Fruit fly (Drosophila melanogaster) whole organism, embryonic: Measurements from ENCODE around the gene Mrtf.

Experiments
- Asciz ChIP-seq: fragments of 200-800 bp; sonication (Bioruptor generic); optimal IDR thresholded peaks from 2 replicates; lab custom pipeline; 2017; ENCODE audit warnings: missing biosample characterization, mild to moderate bottlenecking, missing genetic modification characterization, missing genetic modification reagents
- CG1024 ChIP-seq: fragments of 200-800 bp; sonication (Bioruptor generic); IDR thresholded peaks from 2 replicates; pipeline ENCODE4 v1.3.6; 2022; ENCODE audit warnings: missing biosample characterization, missing genetic modification characterization
- CG11247 ChIP-seq: fragments of 200-800 bp; sonication (Bioruptor generic); IDR thresholded peaks from 2 replicates; pipeline ENCODE4 v1.3.6; 2022; ENCODE audit warnings: missing biosample characterization, missing genetic modification characterization
- CG11398 ChIP-seq: fragments of 200-800 bp; sonication (Bioruptor generic); optimal IDR thresholded peaks from 2 replicates; lab custom pipeline; 2016; ENCODE audit warnings: missing biosample characterization, missing genetic modification characterization
- CG11723 ChIP-seq: fragments of 200-800 bp; sonication (Bioruptor generic); optimal IDR thresholded peaks from 2 replicates; lab custom pipeline; 2017; ENCODE audit warnings: missing biosample characterization, mild to moderate bottlenecking, missing genetic modification characterization
- CG12769 ChIP-seq: fragments of 200-800 bp; sonication (Bioruptor generic); optimal IDR thresholded peaks from 2 replicates; lab custom pipeline; 2019; ENCODE audit warnings: missing biosample characterization, mild to moderate bottlenecking, missing genetic modification characterization, moderate library complexity
- CG14965 ChIP-seq: fragments of 200-800 bp; sonication (Bioruptor generic); optimal IDR thresholded peaks from 2 replicates; lab custom pipeline; 2016; ENCODE audit warnings: missing biosample characterization, missing genetic modification characterization, borderline replicate concordance
- CG15696 ChIP-seq: fragments of 200-800 bp; sonication (Bioruptor generic); optimal IDR thresholded peaks from 2 replicates; lab custom pipeline; 2019; ENCODE audit warnings: missing biosample characterization, mild to moderate bottlenecking, missing genetic modification characterization, moderate library complexity
- CG1603 ChIP-seq: fragments of 200-800 bp; sonication (Bioruptor generic); optimal IDR thresholded peaks from 2 replicates; lab custom pipeline; 2019; ENCODE audit warnings: missing biosample characterization, mild to moderate bottlenecking, missing genetic modification characterization, moderate library complexity
- CG16863 ChIP-seq: fragments of 200-800 bp; sonication (Bioruptor generic); optimal IDR thresholded peaks from 3 replicates; lab custom pipeline; 2016; ENCODE audit warnings: missing biosample characterization, missing genetic modification characterization
- CG17385 ChIP-seq: fragments of 200-800 bp; sonication (Bioruptor generic); optimal IDR thresholded peaks from 3 replicates; lab custom pipeline; 2018; ENCODE audit warnings: missing biosample characterization, mild to moderate bottlenecking, missing genetic modification characterization
- CG18011 ChIP-seq: fragments of 200-800 bp; sonication (Bioruptor generic); optimal IDR thresholded peaks from 2 replicates; lab custom pipeline; 2017; ENCODE audit warnings: missing biosample characterization, missing genetic modification characterization, mild to moderate bottlenecking, moderate library complexity, missing genotype
- CG32772 ChIP-seq: fragments of 200-800 bp; sonication (Bioruptor generic); IDR thresholded peaks from 2 replicates; pipeline ENCODE4 v1.3.6; 2022; ENCODE audit warnings: missing biosample characterization, missing genetic modification characterization
- CG34224 ChIP-seq: fragments of 200-800 bp; sonication (Bioruptor generic); IDR thresholded peaks from 3 replicates; pipeline ENCODE4 v1.3.6; 2022; ENCODE audit warnings: missing biosample characterization, missing genetic modification characterization; ENCODE audit not compliant: partially characterized antibody
- CG6254 ChIP-seq: fragments of 200-800 bp; sonication (Bioruptor generic); optimal IDR thresholded peaks from 3 replicates; lab custom pipeline; 2017; ENCODE audit warnings: mild to moderate bottlenecking, missing biosample characterization, missing genetic modification reagents, missing genetic modification characterization
- CG8281 ChIP-seq: fragments of 200-800 bp; sonication (Bioruptor generic); optimal IDR thresholded peaks from 2 replicates; lab custom pipeline; 2018; ENCODE audit warnings: missing biosample characterization, mild to moderate bottlenecking, missing genetic modification characterization, moderate library complexity
- D ChIP-seq, 2 experiments: fragments of 200-800 bp in 1 of 2; fragments of >200 bp in 1 of 2; sonication (Bioruptor generic) in 1 of 2; optimal IDR thresholded peaks; 2 replicates in 1 of 2; 3 replicates in 1 of 2; lab custom pipeline; 2017; ENCODE audit warnings: mild to moderate bottlenecking in 1 of 2, missing biosample characterization in 1 of 2, missing genetic modification characterization in 1 of 2, missing genetic modification reagents in 1 of 2
- D19A ChIP-seq: fragments of 200-800 bp; optimal IDR thresholded peaks from 3 replicates; lab custom pipeline; 2019; ENCODE audit warnings: missing biosample characterization, mild to moderate bottlenecking, missing genetic modification characterization, moderate library complexity
- Dip3 ChIP-seq: fragments of 200-800 bp; sonication (Bioruptor generic); optimal IDR thresholded peaks from 3 replicates; lab custom pipeline; 2016; ENCODE audit warnings: missing biosample characterization, missing genetic modification characterization
- Ets65A ChIP-seq: fragments of 200-800 bp; sonication (Bioruptor generic); peaks from one replicate; lab custom pipeline; 2016; ENCODE audit warnings: missing biosample characterization, missing genetic modification characterization
- H2.0 ChIP-seq: fragments of 200-800 bp; sonication (Bioruptor generic); IDR thresholded peaks from 2 replicates; pipeline ENCODE4 v1.3.6; 2022; ENCODE audit warnings: missing biosample characterization, missing genetic modification characterization
- Hr51 ChIP-seq, 2 experiments: fragments of 200-800 bp; sonication (Bioruptor generic); optimal IDR thresholded peaks; 2 replicates in 1 of 2; 3 replicates in 1 of 2; lab custom pipeline; 2016 to 2018; ENCODE audit warnings: missing biosample characterization in 2 of 2, missing genetic modification characterization in 2 of 2, mild to moderate bottlenecking in 1 of 2, moderate library complexity in 1 of 2
- Med ChIP-seq: fragments of 200-800 bp; sonication (Bioruptor generic); peaks from one replicate; lab custom pipeline; 2016; ENCODE audit warnings: missing biosample characterization, missing genetic modification characterization, mild to moderate bottlenecking, inconsistent platforms, moderate library complexity
- Mes4 ChIP-seq: fragments of 200-800 bp; sonication (Bioruptor generic); optimal IDR thresholded peaks from 2 replicates; lab custom pipeline; 2016; ENCODE audit warnings: missing biosample characterization, missing genetic modification characterization
- Pdp1 ChIP-seq, 2 experiments: fragments of 200-800 bp; sonication (Bioruptor generic); optimal IDR thresholded peaks; 3 replicates each; lab custom pipeline; 2016; ENCODE audit warnings: missing biosample characterization in 2 of 2, missing genetic modification characterization in 2 of 2, mild to moderate bottlenecking in 1 of 2, moderate library complexity in 1 of 2
- Side ChIP-seq: fragments of 200-800 bp; sonication (Bioruptor generic); optimal IDR thresholded peaks from 2 replicates; lab custom pipeline; 2016; ENCODE audit warnings: missing biosample characterization, missing genetic modification characterization
- Six4 ChIP-seq: fragments of 200-800 bp; sonication (Bioruptor generic); optimal IDR thresholded peaks from 2 replicates; lab custom pipeline; 2016; ENCODE audit warnings: missing biosample characterization, missing genetic modification characterization
- Ssrp ChIP-seq: fragments of 200-800 bp; sonication (Bioruptor generic); optimal IDR thresholded peaks from 2 replicates; lab custom pipeline; 2018; ENCODE audit warnings: missing biosample characterization, mild to moderate bottlenecking, missing genetic modification characterization, moderate library complexity
- Xbp1 ChIP-seq: fragments of 200-800 bp; sonication (Bioruptor generic); optimal IDR thresholded peaks from 3 replicates; lab custom pipeline; 2016; ENCODE audit warnings: missing biosample characterization, mild to moderate bottlenecking, missing genetic modification characterization
- bigmax ChIP-seq: fragments of 200-800 bp; sonication (Bioruptor generic); optimal IDR thresholded peaks from 2 replicates; lab custom pipeline; 2018; ENCODE audit warnings: missing biosample characterization, mild to moderate bottlenecking, missing genetic modification characterization
- bowl ChIP-seq: fragments of 200-800 bp; sonication (Bioruptor generic); IDR thresholded peaks from 2 replicates; pipeline ENCODE4 v1.3.6; 2022; ENCODE audit warnings: missing biosample characterization, missing genetic modification characterization
- btn ChIP-seq: fragments of 200-800 bp; sonication (Bioruptor generic); optimal IDR thresholded peaks from 2 replicates; lab custom pipeline; 2016; ENCODE audit warnings: missing biosample characterization, missing genetic modification characterization
- chif ChIP-seq, 2 experiments: fragments of 200-800 bp; sonication (Bioruptor generic); optimal IDR thresholded peaks; 3 replicates each; lab custom pipeline; 2016; ENCODE audit warnings: missing biosample characterization in 2 of 2, missing genetic modification characterization in 2 of 2
- ci ChIP-seq: fragments of 200-800 bp; sonication (Bioruptor generic); IDR thresholded peaks from 3 replicates; pipeline ENCODE4 v1.3.6; 2022; ENCODE audit warnings: missing biosample characterization, missing genetic modification characterization
- dmrt11E ChIP-seq: fragments of 200-800 bp; sonication (Bioruptor generic); optimal IDR thresholded peaks from 3 replicates; lab custom pipeline; 2018; ENCODE audit warnings: missing biosample characterization, mild to moderate bottlenecking, missing genetic modification characterization, moderate library complexity
- ems ChIP-seq: fragments of 200-800 bp; sonication (Bioruptor generic); optimal IDR thresholded peaks from 3 replicates; lab custom pipeline; 2016; ENCODE audit warnings: missing biosample characterization, missing genetic modification characterization
- eve ChIP-seq, 2 experiments: fragments of >200 bp; optimal IDR thresholded peaks; 2 replicates each; lab custom pipeline; 2017; ENCODE audit warnings: missing biosample characterization in 2 of 2, missing genetic modification characterization in 2 of 2
- exex ChIP-seq: fragments of 200-800 bp; sonication (Bioruptor generic); optimal IDR thresholded peaks from 4 replicates; lab custom pipeline; 2018; ENCODE audit warnings: missing biosample characterization, mild to moderate bottlenecking, missing genetic modification characterization, moderate library complexity
- grau ChIP-seq: fragments of 200-800 bp; optimal IDR thresholded peaks from 3 replicates; lab custom pipeline; 2019; ENCODE audit warnings: missing biosample characterization, mild to moderate bottlenecking, missing genetic modification characterization, moderate library complexity
- lmd ChIP-seq: fragments of 200-800 bp; sonication (Bioruptor generic); IDR thresholded peaks from 2 replicates; pipeline ENCODE4 v1.3.6; 2022; ENCODE audit warnings: missing biosample characterization, missing genetic modification characterization
- sc ChIP-seq, 3 experiments: fragments of >200 bp in 2 of 3; fragments of 200-800 bp in 1 of 3; sonication (Bioruptor generic) in 1 of 3; optimal IDR thresholded peaks; 2 replicates in 2 of 3; 3 replicates in 1 of 3; lab custom pipeline; 2017; ENCODE audit warnings: mild to moderate bottlenecking in 1 of 3, missing biosample characterization in 1 of 3, missing genetic modification characterization in 1 of 3, missing genetic modification reagents in 1 of 3
- scrt ChIP-seq: fragments of 200-800 bp; sonication (Bioruptor generic); optimal IDR thresholded peaks from 2 replicates; lab custom pipeline; 2018; ENCODE audit warnings: missing biosample characterization, mild to moderate bottlenecking, missing genetic modification characterization, moderate library complexity
- slbo ChIP-seq: fragments of 200-800 bp; sonication (Bioruptor generic); IDR thresholded peaks from 2 replicates; pipeline ENCODE4 v1.3.6; 2022; ENCODE audit warnings: missing biosample characterization, missing genetic modification characterization
- sqz ChIP-seq: fragments of 200-800 bp; sonication (Bioruptor generic); optimal IDR thresholded peaks from 3 replicates; lab custom pipeline; 2018; ENCODE audit warnings: missing biosample characterization, mild to moderate bottlenecking, missing genetic modification characterization
- tgo ChIP-seq: fragments of 200-800 bp; sonication (Bioruptor generic); IDR thresholded peaks from 3 replicates; pipeline ENCODE4 v1.3.6; 2022; ENCODE audit warnings: missing biosample characterization, missing genetic modification characterization
- tna ChIP-seq: fragments of 200-800 bp; sonication (Bioruptor generic); IDR thresholded peaks from 2 replicates; pipeline ENCODE4 v1.3.6; 2022; ENCODE audit warnings: missing biosample characterization, missing genetic modification characterization; ENCODE audit not compliant: partially characterized antibody
- trh ChIP-seq: fragments of 200-800 bp; sonication (Bioruptor generic); optimal IDR thresholded peaks from 2 replicates; lab custom pipeline; 2016; ENCODE audit warnings: missing biosample characterization, missing genetic modification characterization
- tx ChIP-seq: fragments of 200-800 bp; sonication (Bioruptor generic); optimal IDR thresholded peaks from 2 replicates; lab custom pipeline; 2016; ENCODE audit warnings: missing biosample characterization, missing genetic modification characterization
- zfh1 ChIP-seq: fragments of 200-800 bp; sonication (Bioruptor generic); IDR thresholded peaks from 3 replicates; pipeline ENCODE4 v1.3.6; 2022; ENCODE audit warnings: missing biosample characterization, missing genetic modification characterization

Mrtf gene

DNA sequence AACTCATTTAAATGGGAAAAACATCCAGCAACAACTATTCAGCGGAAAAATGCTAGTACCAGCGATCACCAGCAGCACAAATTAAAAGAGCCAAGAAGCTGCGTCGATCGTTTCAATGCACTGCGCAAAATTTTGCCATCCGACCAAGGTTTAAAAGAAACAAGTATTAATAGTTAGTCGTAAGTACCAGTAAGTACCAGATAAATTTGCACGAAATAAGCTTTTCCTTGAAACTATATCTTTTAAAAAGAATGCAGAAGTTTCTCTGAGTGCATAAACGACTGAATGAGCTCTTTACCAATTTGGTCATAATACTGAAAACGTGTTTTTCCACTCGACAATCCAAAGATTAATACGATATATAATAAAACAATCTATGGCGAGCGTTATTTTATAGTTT lies 33.1 kb downstream of the Mrtf start (continued):
- no peak for TF ChIP-seq D19A (tag; lab: Kevin White, UChicago)
- TF ChIP-seq Mes4 (GFP tag; lab: Kevin White, UChicago) = peak; percentile 55
- peak; percentile 55 to 76 for TF ChIP-seq Hr51 (GFP tag; optimal IDR thresholded peaks at IDR 0.05; lab: Kevin White, UChicago)
- TF ChIP-seq sc (optimal IDR thresholded peaks at IDR 0.05; lab: Kevin White, UChicago) = no peak
- TF ChIP-seq sc (GFP tag; optimal IDR thresholded peaks at IDR 0.05; lab: Kevin White, UChicago) = no peak
- TF ChIP-seq eve (GFP tag; optimal IDR thresholded peaks at IDR 0.05; lab: Kevin White, UChicago) = peak in 1 of 2 experiments; percentile 66
- TF ChIP-seq CG14965 (GFP tag; lab: Kevin White, UChicago) = no peak
- TF ChIP-seq CG15696 (tag; lab: Kevin White, UChicago) = no peak
- peak; percentile 46 to 60 for TF ChIP-seq Pdp1 (GFP tag; optimal IDR thresholded peaks at IDR 0.05; lab: Kevin White, UChicago)
- TF ChIP-seq CG1024 (GFP tag; lab: Robert Waterston, UW) = 0 out of 2 replicates have a peak, but pooled peaks have one; percentile 13
- peak; percentile 19 for TF ChIP-seq CG11723 (GFP tag; lab: Kevin White, UChicago)
- TF ChIP-seq sqz (GFP tag; lab: Kevin White, UChicago) = no peak
- TF ChIP-seq trh (GFP tag; lab: Kevin White, UChicago) = no peak
- peak; percentile 67 for TF ChIP-seq ems (GFP tag; lab: Kevin White, UChicago)
- peak; percentile 58 for TF ChIP-seq Ssrp (tag; lab: Kevin White, UChicago)
- TF ChIP-seq scrt (GFP tag; lab: Kevin White, UChicago) = peak; percentile 44
- no peak for TF ChIP-seq tna (GFP tag; lab: Robert Waterston, UW)
- TF ChIP-seq CG11247 = peak; percentile 67
- TF ChIP-seq CG32772 = peak; percentile 58; the same call in 1 of the 2 replicates
- TF ChIP-seq zfh1 (GFP tag; lab: Robert Waterston, UW) = peak; percentile 61; the same call in 2 of the 3 replicates
- peak; percentile 90 for TF ChIP-seq slbo
- peak; percentile 49 for TF ChIP-seq Dip3
- peak; percentile 81 for TF ChIP-seq lmd (GFP tag; lab: Robert Waterston, UW)
- TF ChIP-seq CG34224 = no peak
- TF ChIP-seq bowl (GFP tag; lab: Robert Waterston, UW) = peak; percentile 43; the same call in 1 of the 2 replicates
- peak; percentile 20 for TF ChIP-seq dmrt11E (tag; lab: Kevin White, UChicago)
- TF ChIP-seq Med (GFP tag; lab: Kevin White, UChicago) = peak; percentile 98
- peak; percentile 26 for TF ChIP-seq CG11398
- peak; percentile 43 for TF ChIP-seq Side
- TF ChIP-seq CG8281 (tag; lab: Kevin White, UChicago) = no peak
- peak; percentile 71 for TF ChIP-seq tx (GFP tag; lab: Kevin White, UChicago)
- TF ChIP-seq Asciz = no peak
- TF ChIP-seq CG16863 (GFP tag; lab: Kevin White, UChicago) = peak; percentile 52
- TF ChIP-seq CG18011 (GFP tag; lab: Kevin White, UChicago) = peak; percentile 38
- no peak for TF ChIP-seq CG6254 (GFP tag; lab: Kevin White, UChicago)
- TF ChIP-seq D (optimal IDR thresholded peaks at IDR 0.05; lab: Kevin White, UChicago) = no peak
- no peak for TF ChIP-seq D (GFP tag; optimal IDR thresholded peaks at IDR 0.05; lab: Kevin White, UChicago)
- peak; percentile 70 for TF ChIP-seq CG12769 (tag; lab: Kevin White, UChicago)
- TF ChIP-seq btn = no peak
- peak; percentile 97 for TF ChIP-seq Ets65A
- peak; percentile 76; the same call in 2 of the 3 replicates for TF ChIP-seq ci (GFP tag; lab: Robert Waterston, UW)
- TF ChIP-seq CG1603 (tag; lab: Kevin White, UChicago) = peak; percentile 73
- peak; percentile 63 for TF ChIP-seq CG17385
- no peak for TF ChIP-seq exex (tag; lab: Kevin White, UChicago)
- peak; percentile 74 for TF ChIP-seq grau (tag; lab: Kevin White, UChicago)
- peak; percentile 72 for TF ChIP-seq tgo (GFP tag; lab: Robert Waterston, UW)
- peak; percentile 80 for TF ChIP-seq Xbp1
- peak; percentile 61 to 69 for TF ChIP-seq chif (GFP tag; optimal IDR thresholded peaks at IDR 0.05; lab: Kevin White, UChicago)
- TF ChIP-seq bigmax (GFP tag; lab: Kevin White, UChicago) = no peak
- TF ChIP-seq Six4 (GFP tag; lab: Kevin White, UChicago) = peak; percentile 5
- TF ChIP-seq H2.0 (GFP tag; lab: Robert Waterston, UW) = peak; percentile 60
